Fruit fly (Drosophila melanogaster) whole organism, embryonic: ENCODE data around the gene CG43203.

ENCODE experiments used
- Atf-2 ChIP-seq: fragments of 200-800 bp; sonication (Bioruptor generic); optimal IDR thresholded peaks from 2 replicates; lab custom pipeline; 2016; ENCODE audit warnings: missing biosample characterization, missing genetic modification characterization
- B-H1 ChIP-seq: fragments of 200-800 bp; sonication (Bioruptor generic); IDR thresholded peaks from 3 replicates; pipeline ENCODE4 v1.3.6; 2022; ENCODE audit warnings: missing biosample characterization, missing genetic modification characterization
- CG1024 ChIP-seq: fragments of 200-800 bp; sonication (Bioruptor generic); IDR thresholded peaks from 2 replicates; pipeline ENCODE4 v1.3.6; 2022; ENCODE audit warnings: missing biosample characterization, missing genetic modification characterization
- CG10267 ChIP-seq: fragments of 200-800 bp; sonication (Bioruptor generic); optimal IDR thresholded peaks from 2 replicates; lab custom pipeline; 2018; ENCODE audit warnings: missing biosample characterization, mild to moderate bottlenecking, missing genetic modification characterization, moderate library complexity
- CG15479 ChIP-seq: fragments of 200-800 bp; sonication (Bioruptor generic); optimal IDR thresholded peaks from 3 replicates; lab custom pipeline; 2019; ENCODE audit warnings: missing biosample characterization, mild to moderate bottlenecking, missing genetic modification characterization, moderate library complexity
- CG17829 ChIP-seq: fragments of 200-800 bp; optimal IDR thresholded peaks from 2 replicates; lab custom pipeline; 2019; ENCODE audit warnings: missing biosample characterization, mild to moderate bottlenecking, missing genetic modification characterization, moderate library complexity
- CG18011 ChIP-seq: fragments of 200-800 bp; sonication (Bioruptor generic); optimal IDR thresholded peaks from 2 replicates; lab custom pipeline; 2017; ENCODE audit warnings: missing biosample characterization, missing genetic modification characterization, mild to moderate bottlenecking, moderate library complexity, missing genotype
- CG2712 ChIP-seq: fragments of 200-800 bp; optimal IDR thresholded peaks from 3 replicates; lab custom pipeline; 2019; ENCODE audit warnings: missing biosample characterization, mild to moderate bottlenecking, missing genetic modification characterization, moderate library complexity
- CG2889 ChIP-seq: fragments of 200-800 bp; sonication (Bioruptor generic); IDR thresholded peaks from 3 replicates; pipeline ENCODE4 v1.3.6; 2022; ENCODE audit warnings: missing biosample characterization, missing genetic modification characterization
- CG32532 ChIP-seq: fragments of 200-800 bp; sonication (Bioruptor generic); IDR thresholded peaks from 2 replicates; pipeline ENCODE4 v1.3.6; 2022; ENCODE audit warnings: missing biosample characterization, missing genetic modification characterization
- CG6765 ChIP-seq: fragments of 200-800 bp; sonication (Bioruptor generic); optimal IDR thresholded peaks from 3 replicates; lab custom pipeline; 2017; ENCODE audit warnings: missing biosample characterization, mild to moderate bottlenecking, missing genetic modification characterization
- CG7786 ChIP-seq: fragments of 200-800 bp; sonication (Bioruptor generic); optimal IDR thresholded peaks from 2 replicates; lab custom pipeline; 2016; ENCODE audit warnings: missing biosample characterization, missing genetic modification characterization
- Chrac-16 ChIP-seq: fragments of 200-800 bp; sonication (Bioruptor generic); optimal IDR thresholded peaks from 3 replicates; lab custom pipeline; 2016; ENCODE audit warnings: missing biosample characterization, missing genetic modification characterization
- D ChIP-seq, 2 experiments: fragments of 200-800 bp in 1 of 2; fragments of >200 bp in 1 of 2; sonication (Bioruptor generic) in 1 of 2; optimal IDR thresholded peaks; 2 replicates in 1 of 2; 3 replicates in 1 of 2; lab custom pipeline; 2017; ENCODE audit warnings: mild to moderate bottlenecking in 1 of 2, missing biosample characterization in 1 of 2, missing genetic modification characterization in 1 of 2, missing genetic modification reagents in 1 of 2
- Elba2 ChIP-seq: fragments of 200-800 bp; sonication (Bioruptor generic); optimal IDR thresholded peaks from 3 replicates; lab custom pipeline; 2016; ENCODE audit warnings: missing biosample characterization, missing genetic modification characterization
- H15 ChIP-seq: fragments of 200-800 bp; sonication (Bioruptor generic); IDR thresholded peaks from 3 replicates; pipeline ENCODE4 v1.3.6; 2022; ENCODE audit warnings: missing biosample characterization, missing genetic modification characterization
- HmgZ ChIP-seq: fragments of 200-800 bp; sonication (Bioruptor generic); optimal IDR thresholded peaks from 2 replicates; lab custom pipeline; 2018; ENCODE audit warnings: missing biosample characterization, mild to moderate bottlenecking, missing genetic modification characterization
- Hr39 ChIP-seq: fragments of >200 bp; optimal IDR thresholded peaks from 2 replicates; lab custom pipeline; 2017
- Kr ChIP-seq: fragments of 200-800 bp; sonication (Bioruptor generic); optimal IDR thresholded peaks from 2 replicates; lab custom pipeline; 2017; ENCODE audit warnings: missing biosample characterization, mild to moderate bottlenecking, missing genetic modification characterization
- Lhr ChIP-seq: fragments of 200-800 bp; sonication (Bioruptor generic); optimal IDR thresholded peaks from 3 replicates; lab custom pipeline; 2017; ENCODE audit warnings: mild to moderate bottlenecking, missing biosample characterization, missing genetic modification reagents, missing genetic modification characterization
- Nf-YA ChIP-seq: fragments of 200-800 bp; sonication (Bioruptor generic); IDR thresholded peaks from 2 replicates; pipeline ENCODE4 v1.3.6; 2022; ENCODE audit warnings: missing biosample characterization, missing genetic modification characterization
- Oli ChIP-seq: fragments of 200-800 bp; sonication (Bioruptor generic); optimal IDR thresholded peaks from 2 replicates; lab custom pipeline; 2018; ENCODE audit warnings: missing biosample characterization, mild to moderate bottlenecking, missing genetic modification characterization, moderate library complexity
- Poxn ChIP-seq: fragments of 200-800 bp; sonication (Bioruptor generic); IDR thresholded peaks from 2 replicates; pipeline ENCODE4 v1.3.6; 2022; ENCODE audit warnings: missing biosample characterization, missing genetic modification characterization
- Rfx ChIP-seq: fragments of 200-800 bp; sonication (Bioruptor generic); IDR thresholded peaks from 2 replicates; pipeline ENCODE4 v1.3.6; 2022; ENCODE audit warnings: missing biosample characterization, missing genetic modification characterization
- Six4 ChIP-seq: fragments of 200-800 bp; sonication (Bioruptor generic); optimal IDR thresholded peaks from 2 replicates; lab custom pipeline; 2016; ENCODE audit warnings: missing biosample characterization, missing genetic modification characterization
- ac ChIP-seq: fragments of 200-800 bp; sonication (Bioruptor generic); optimal IDR thresholded peaks from 3 replicates; lab custom pipeline; 2017; ENCODE audit warnings: missing biosample characterization, mild to moderate bottlenecking, missing genetic modification characterization
- ase ChIP-seq: fragments of 200-800 bp; sonication (Bioruptor generic); IDR thresholded peaks from 3 replicates; pipeline ENCODE4 v1.3.6; 2022; ENCODE audit warnings: missing biosample characterization, missing genetic modification characterization
- cad ChIP-seq: fragments of >200 bp; optimal IDR thresholded peaks from 2 replicates; lab custom pipeline; 2017; ENCODE audit warnings: missing biosample characterization, missing genetic modification characterization
- chn ChIP-seq: fragments of 200-800 bp; sonication (Bioruptor generic); optimal IDR thresholded peaks from 2 replicates; lab custom pipeline; 2016; ENCODE audit warnings: missing biosample characterization, missing genetic modification characterization
- da ChIP-seq: fragments of 200-800 bp; sonication (Bioruptor generic); optimal IDR thresholded peaks from 2 replicates; lab custom pipeline; 2016; ENCODE audit warnings: missing biosample characterization, missing genetic modification characterization
- dati ChIP-seq: fragments of 200-800 bp; sonication (Bioruptor generic); IDR thresholded peaks from 2 replicates; pipeline ENCODE4 v1.3.6; 2022; ENCODE audit warnings: missing biosample characterization, missing genetic modification characterization
- esg ChIP-seq: fragments of 200-800 bp; sonication (Bioruptor generic); conservative IDR thresholded peaks from 2 replicates; pipeline ENCODE4 v1.3.6; 2022; ENCODE audit warnings: missing biosample characterization, missing genetic modification characterization
- ewg ChIP-seq: fragments of 200-800 bp; sonication (Bioruptor generic); optimal IDR thresholded peaks from 3 replicates; lab custom pipeline; 2017; ENCODE audit warnings: mild to moderate bottlenecking, missing biosample characterization, missing genetic modification reagents, missing genetic modification characterization
- grau ChIP-seq: fragments of 200-800 bp; optimal IDR thresholded peaks from 3 replicates; lab custom pipeline; 2019; ENCODE audit warnings: missing biosample characterization, mild to moderate bottlenecking, missing genetic modification characterization, moderate library complexity
- grn ChIP-seq: fragments of 200-800 bp; sonication (Bioruptor generic); optimal IDR thresholded peaks from 3 replicates; lab custom pipeline; 2017; ENCODE audit warnings: missing biosample characterization, missing genetic modification characterization
- hth ChIP-seq: fragments of >200 bp; optimal IDR thresholded peaks from 2 replicates; lab custom pipeline; 2017; ENCODE audit warnings: inconsistent platforms
- kah ChIP-seq: fragments of 200-800 bp; sonication (Bioruptor generic); optimal IDR thresholded peaks from 2 replicates; lab custom pipeline; 2018; ENCODE audit warnings: missing biosample characterization, mild to moderate bottlenecking, missing genetic modification characterization
- kni ChIP-seq: fragments of 200-800 bp; sonication (Bioruptor generic); optimal IDR thresholded peaks from 3 replicates; lab custom pipeline; 2017; ENCODE audit warnings: mild to moderate bottlenecking, missing biosample characterization, missing genetic modification reagents, missing genetic modification characterization
- nom ChIP-seq: fragments of 200-800 bp; sonication (Bioruptor generic); optimal IDR thresholded peaks from 2 replicates; lab custom pipeline; 2017; ENCODE audit warnings: missing biosample characterization, missing genetic modification characterization, mild to moderate bottlenecking, moderate library complexity, missing genetic modification reagents
- pros ChIP-seq: fragments of 200-800 bp; sonication (Bioruptor generic); optimal IDR thresholded peaks from 3 replicates; lab custom pipeline; 2019; ENCODE audit warnings: missing biosample characterization, mild to moderate bottlenecking, missing genetic modification characterization, moderate library complexity
- psq ChIP-seq: fragments of 200-800 bp; sonication (Bioruptor generic); optimal IDR thresholded peaks from 2 replicates; lab custom pipeline; 2017; ENCODE audit warnings: missing biosample characterization, missing genetic modification characterization
- ranshi ChIP-seq: fragments of 200-800 bp; sonication (Bioruptor generic); IDR thresholded peaks from 2 replicates; pipeline ENCODE4 v1.3.6; 2022; ENCODE audit warnings: missing biosample characterization, missing genetic modification characterization
- sens ChIP-seq: fragments of 200-800 bp; sonication (Bioruptor generic); peaks from one replicate; lab custom pipeline; 2016; ENCODE audit warnings: missing biosample characterization, missing genetic modification characterization
- so ChIP-seq: fragments of 200-800 bp; sonication (Bioruptor generic); IDR thresholded peaks from 3 replicates; pipeline ENCODE4 v1.3.6; 2022; ENCODE audit warnings: missing biosample characterization, missing genetic modification characterization
- sr ChIP-seq: fragments of 200-800 bp; sonication (Bioruptor generic); IDR thresholded peaks from 3 replicates; pipeline ENCODE4 v1.3.6; 2022; ENCODE audit warnings: missing biosample characterization, missing genetic modification characterization
- tgo ChIP-seq: fragments of 200-800 bp; sonication (Bioruptor generic); IDR thresholded peaks from 3 replicates; pipeline ENCODE4 v1.3.6; 2022; ENCODE audit warnings: missing biosample characterization, missing genetic modification characterization
- trem ChIP-seq: fragments of 200-800 bp; optimal IDR thresholded peaks from 3 replicates; lab custom pipeline; 2019; ENCODE audit warnings: missing biosample characterization, mild to moderate bottlenecking, missing genetic modification characterization, moderate library complexity
- twi ChIP-seq: fragments of 200-800 bp; optimal IDR thresholded peaks from 2 replicates; lab custom pipeline; 2019; ENCODE audit warnings: missing biosample characterization, mild to moderate bottlenecking, missing genetic modification characterization, moderate library complexity
- zen ChIP-seq: fragments of 200-800 bp; sonication (Bioruptor generic); optimal IDR thresholded peaks from 3 replicates; lab custom pipeline; 2018; ENCODE audit warnings: missing biosample characterization, mild to moderate bottlenecking, missing genetic modification characterization, moderate library complexity
- zf30C ChIP-seq: fragments of 200-800 bp; sonication (Bioruptor generic); optimal IDR thresholded peaks from 3 replicates; lab custom pipeline; 2018; ENCODE audit warnings: missing biosample characterization, mild to moderate bottlenecking, missing genetic modification characterization

Gene CG43203

DNA sequence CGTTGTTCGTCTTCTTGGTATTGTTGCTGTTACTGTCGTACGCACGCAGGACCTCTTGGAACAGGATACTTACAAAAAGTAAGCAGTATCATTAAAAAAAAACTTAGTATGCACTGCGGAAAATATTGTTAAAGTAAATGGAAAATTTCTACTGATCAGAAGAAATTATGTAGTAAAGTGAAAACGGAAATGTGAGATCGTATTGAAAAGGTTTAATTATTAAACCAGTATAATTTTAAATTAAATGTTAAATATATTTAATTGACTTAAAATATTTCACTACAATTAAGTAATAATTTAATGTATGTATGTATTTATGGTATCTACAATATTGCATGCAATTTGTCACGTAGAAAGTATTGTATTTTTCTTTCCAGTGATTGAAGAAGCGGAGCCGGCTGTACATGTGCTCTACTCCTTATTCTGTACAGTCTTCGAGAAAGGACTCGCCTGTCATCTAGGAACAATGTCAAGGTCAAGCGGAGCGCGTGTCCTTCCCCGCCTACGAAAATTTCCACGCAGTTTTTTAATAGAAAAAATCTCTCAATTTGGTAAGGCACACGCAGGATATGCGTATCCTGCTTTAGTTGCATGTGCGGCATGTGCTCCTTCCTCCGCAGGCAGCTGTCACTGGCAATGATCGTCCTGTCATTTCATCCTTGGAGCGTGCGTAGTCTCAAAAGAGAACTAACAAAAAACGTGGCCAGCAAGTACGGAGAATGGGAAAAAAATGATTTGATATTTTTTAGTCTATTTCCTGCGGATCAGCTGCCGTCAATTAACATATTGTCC is 10.1 kb upstream of the CG43203 start (continued):
- TF ChIP-seq ase (GFP tag; lab: Robert Waterston, UW) = no peak
- TF ChIP-seq da (GFP tag; lab: Kevin White, UChicago) = no peak
- peak; percentile 6 for TF ChIP-seq grau (tag; lab: Kevin White, UChicago)
- no peak for TF ChIP-seq ewg
- no peak for TF ChIP-seq nom (GFP tag; lab: Kevin White, UChicago)
- TF ChIP-seq sens (GFP tag; lab: Kevin White, UChicago) = peak; percentile 6
- TF ChIP-seq zf30C (GFP tag; lab: Kevin White, UChicago) = peak; percentile 75
- no peak for TF ChIP-seq hth
- TF ChIP-seq psq = no peak
- no peak for TF ChIP-seq CG18011
- TF ChIP-seq CG17829 (tag; lab: Kevin White, UChicago) = peak; percentile 52
- TF ChIP-seq Elba2 = peak; percentile 7
- peak; percentile 47 for TF ChIP-seq CG10267
- TF ChIP-seq CG2712 = peak; percentile 59
- TF ChIP-seq CG1024 (GFP tag; lab: Robert Waterston, UW) = no peak
- TF ChIP-seq, all 482 proteins: peak for 28

DNA sequence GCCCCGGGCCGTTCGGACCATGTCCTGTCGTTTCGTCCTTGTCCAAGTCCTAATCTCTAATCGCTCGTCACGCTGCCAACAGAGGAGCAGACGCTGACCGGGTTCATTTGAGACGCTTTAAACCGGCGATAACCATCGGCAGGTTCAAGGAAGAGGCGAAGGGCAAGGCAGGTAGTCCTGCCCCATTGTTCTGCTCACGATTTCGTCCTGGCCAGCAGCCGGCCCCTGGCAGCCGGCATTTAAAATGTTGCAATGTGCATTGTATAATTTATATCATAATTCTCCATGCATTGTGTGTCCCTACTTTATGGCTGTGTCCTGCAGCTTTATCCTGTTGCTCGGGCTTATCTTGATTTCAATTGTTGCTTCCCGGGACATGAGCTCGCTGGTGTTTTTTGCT is 8.6 kb upstream of the CG43203 start:
- TF ChIP-seq Six4 (GFP tag; lab: Kevin White, UChicago) (no peak), HmgZ (tag; lab: Kevin White, UChicago) (no peak), H15 (GFP tag; lab: Robert Waterston, UW) (0 out of 3 replicates have a peak, but pooled peaks have one; percentile 32), pros (GFP tag; lab: Kevin White, UChicago) (peak; percentile 43), Kr (GFP tag; lab: Kevin White, UChicago) (no peak), kni (GFP tag; lab: Kevin White, UChicago) (peak; percentile 30), Hr39 (no peak), CG32532 (no peak), CG2889 (GFP tag; lab: Robert Waterston, UW) (0 out of 3 replicates have a peak, but pooled peaks have one; percentile 35), tgo (GFP tag; lab: Robert Waterston, UW) (no peak), Chrac-16 (GFP tag; lab: Kevin White, UChicago) (no peak), Oli (tag; lab: Kevin White, UChicago) (no peak), zen (tag; lab: Kevin White, UChicago) (peak; percentile 86), kah (no peak), trem (tag; lab: Kevin White, UChicago) (no peak), CG7786 (GFP tag; lab: Kevin White, UChicago) (no peak), twi (tag; lab: Kevin White, UChicago) (peak; percentile 14), dati (no peak), sr (no peak), B-H1 (GFP tag; lab: Robert Waterston, UW) (no peak), grn (GFP tag; lab: Kevin White, UChicago) (peak; percentile 43), chn (GFP tag; lab: Kevin White, UChicago) (no peak), esg (GFP tag; lab: Robert Waterston, UW) (no peak), CG6765 (GFP tag; lab: Kevin White, UChicago) (no peak), CG15479 (peak; percentile 61), cad (GFP tag; lab: Kevin White, UChicago) (peak; percentile 86), ranshi (GFP tag; lab: Robert Waterston, UW) (no peak), Rfx (GFP tag; lab: Robert Waterston, UW) (no peak), Lhr (GFP tag; lab: Kevin White, UChicago) (no peak), so (no peak), Atf-2 (GFP tag; lab: Kevin White, UChicago) (no peak), Nf-YA (GFP tag; lab: Robert Waterston, UW) (no peak), ac (GFP tag; lab: Kevin White, UChicago) (peak; percentile 61), Poxn (GFP tag; lab: Robert Waterston, UW) (no peak), D (optimal IDR thresholded peaks at IDR 0.05; lab: Kevin White, UChicago) (peak; percentile 93), D (GFP tag; optimal IDR thresholded peaks at IDR 0.05; lab: Kevin White, UChicago) (no peak)
